Fruit fly (Drosophila melanogaster): ENCODE measurements around the gene Nrx-1.

DNA sequence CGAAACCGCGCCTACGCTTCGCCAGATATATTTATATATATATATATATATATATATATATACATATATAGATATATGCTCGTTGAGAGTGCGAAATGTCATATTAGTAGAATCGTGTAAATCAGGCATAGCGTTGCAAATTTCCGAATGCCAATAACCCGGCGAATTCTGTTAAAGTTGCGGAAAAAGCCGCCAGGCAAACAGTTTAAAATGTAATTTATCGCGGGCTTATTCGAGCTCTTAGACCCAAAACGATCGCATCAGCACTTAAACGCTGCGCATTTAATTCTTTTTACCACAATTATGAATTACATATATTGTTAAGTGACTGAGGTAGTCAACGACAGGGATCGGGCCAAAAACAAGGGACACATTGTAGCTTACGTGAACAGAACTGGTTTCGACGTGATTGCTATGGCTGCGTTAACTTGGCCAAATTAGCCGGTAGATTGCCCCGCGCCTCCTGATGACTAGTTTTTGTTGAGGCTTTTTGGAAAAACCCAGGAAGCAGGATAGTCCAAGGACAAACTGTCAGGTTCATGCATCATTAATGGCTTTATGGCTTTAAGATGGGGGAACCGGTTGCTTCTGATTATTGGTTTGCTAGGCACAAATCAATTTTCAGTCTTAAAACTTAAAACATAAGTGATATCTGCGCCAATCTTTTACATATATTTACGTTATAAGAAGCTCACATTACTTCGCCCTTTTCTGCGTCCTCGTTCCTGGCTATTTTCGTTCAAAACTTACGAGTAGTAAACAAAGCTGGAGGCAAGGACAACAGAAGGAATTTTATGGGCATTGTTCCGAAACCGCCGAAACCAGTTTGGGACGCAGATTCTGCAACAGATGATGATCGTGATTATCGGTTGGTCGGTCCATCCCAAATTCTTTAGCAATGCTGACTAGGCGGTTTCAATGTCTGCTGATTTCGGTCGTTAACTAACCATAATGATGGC lies 65.9 kb downstream of the Nrx-1 start:
- no peak for TF ChIP-seq Sin3A (optimal IDR thresholded peaks at IDR 0.05)
- TF ChIP-seq psq (optimal IDR thresholded peaks at IDR 0.05): no peak
- no peak for TF ChIP-seq h (optimal IDR thresholded peaks at IDR 0.05)
- no peak for TF ChIP-seq ttk (optimal IDR thresholded peaks at IDR 0.05)
- TF ChIP-seq Myc (optimal IDR thresholded peaks at IDR 0.05): no peak

Measured in Kc167 (cell line).